Fruit fly (Drosophila melanogaster) whole organism, embryonic: ENCODE measurements around the gene yl.

Experiments used
- CG10209 ChIP-seq: fragments of 200-800 bp; sonication (Bioruptor generic); optimal IDR thresholded peaks from 3 replicates; lab custom pipeline; 2017; ENCODE audit warnings: missing biosample characterization, mild to moderate bottlenecking, missing genetic modification characterization, missing genetic modification reagents
- CG10274 ChIP-seq: fragments of 200-800 bp; sonication (Bioruptor generic); optimal IDR thresholded peaks from 3 replicates; lab custom pipeline; 2017; ENCODE audit warnings: missing biosample characterization, mild to moderate bottlenecking, missing genetic modification characterization
- CG10979 ChIP-seq: fragments of 200-800 bp; sonication (Bioruptor generic); optimal IDR thresholded peaks from 2 replicates; lab custom pipeline; 2018; ENCODE audit warnings: missing biosample characterization, mild to moderate bottlenecking, missing genetic modification characterization, moderate library complexity
- CG11504 ChIP-seq: fragments of 200-800 bp; sonication (Bioruptor generic); optimal IDR thresholded peaks from 3 replicates; lab custom pipeline; 2019; ENCODE audit warnings: missing biosample characterization, mild to moderate bottlenecking, missing genetic modification characterization, moderate library complexity
- CG11723 ChIP-seq: fragments of 200-800 bp; sonication (Bioruptor generic); optimal IDR thresholded peaks from 2 replicates; lab custom pipeline; 2017; ENCODE audit warnings: missing biosample characterization, mild to moderate bottlenecking, missing genetic modification characterization
- CG12659 ChIP-seq: fragments of 200-800 bp; sonication (Bioruptor generic); optimal IDR thresholded peaks from 3 replicates; lab custom pipeline; 2017; ENCODE audit warnings: mild to moderate bottlenecking, missing biosample characterization, missing genetic modification reagents, missing genetic modification characterization
- CG14710 ChIP-seq: fragments of 200-800 bp; sonication (Bioruptor generic); optimal IDR thresholded peaks from 3 replicates; lab custom pipeline; 2019; ENCODE audit warnings: missing biosample characterization, mild to moderate bottlenecking, missing genetic modification characterization, moderate library complexity
- CG14965 ChIP-seq: fragments of 200-800 bp; sonication (Bioruptor generic); optimal IDR thresholded peaks from 2 replicates; lab custom pipeline; 2016; ENCODE audit warnings: missing biosample characterization, missing genetic modification characterization, borderline replicate concordance
- CG15514 ChIP-seq: fragments of 200-800 bp; sonication (Bioruptor generic); optimal IDR thresholded peaks from 3 replicates; lab custom pipeline; 2017; ENCODE audit warnings: missing biosample characterization, missing genetic modification characterization, mild to moderate bottlenecking, moderate library complexity, missing genetic modification reagents
- CG17912 ChIP-seq: fragments of 200-800 bp; sonication (Bioruptor generic); optimal IDR thresholded peaks from 2 replicates; lab custom pipeline; 2018; ENCODE audit warnings: missing biosample characterization, mild to moderate bottlenecking, missing genetic modification characterization
- CG18476 ChIP-seq: fragments of 200-800 bp; sonication (Bioruptor generic); optimal IDR thresholded peaks from 2 replicates; lab custom pipeline; 2016; ENCODE audit warnings: missing biosample characterization, mild to moderate bottlenecking, missing genetic modification characterization
- CG2120 ChIP-seq: fragments of 200-800 bp; sonication (Bioruptor generic); optimal IDR thresholded peaks from 3 replicates; lab custom pipeline; 2016; ENCODE audit warnings: missing biosample characterization, missing genetic modification characterization
- CG31441 ChIP-seq: fragments of 200-800 bp; sonication (Bioruptor generic); IDR thresholded peaks from 2 replicates; pipeline ENCODE4 v1.3.6; 2022; ENCODE audit warnings: missing biosample characterization, missing genetic modification characterization
- CG3281 ChIP-seq: fragments of 200-800 bp; sonication (Bioruptor generic); optimal IDR thresholded peaks from 3 replicates; lab custom pipeline; 2017; ENCODE audit warnings: missing biosample characterization, mild to moderate bottlenecking, missing genetic modification characterization
- CG3407 ChIP-seq: fragments of 200-800 bp; sonication (Bioruptor generic); optimal IDR thresholded peaks from 2 replicates; lab custom pipeline; 2018; ENCODE audit warnings: missing biosample characterization, mild to moderate bottlenecking, missing genetic modification characterization
- CG34376 ChIP-seq: fragments of 200-800 bp; sonication (Bioruptor generic); optimal IDR thresholded peaks from 2 replicates; lab custom pipeline; 2018; ENCODE audit warnings: missing biosample characterization, mild to moderate bottlenecking, missing genetic modification characterization
- CG4424 ChIP-seq: fragments of 200-800 bp; sonication (Bioruptor generic); optimal IDR thresholded peaks from 3 replicates; lab custom pipeline; 2016; ENCODE audit warnings: missing biosample characterization, missing genetic modification characterization
- CG4820 ChIP-seq: fragments of 200-800 bp; sonication (Bioruptor generic); optimal IDR thresholded peaks from 3 replicates; lab custom pipeline; 2016; ENCODE audit warnings: missing biosample characterization, missing genetic modification characterization
- CG5180 ChIP-seq: fragments of 200-800 bp; sonication (Bioruptor generic); optimal IDR thresholded peaks from 3 replicates; lab custom pipeline; 2017; ENCODE audit warnings: missing biosample characterization, missing genetic modification characterization, mild to moderate bottlenecking, moderate library complexity, missing genetic modification reagents
- CG5245 ChIP-seq: fragments of 200-800 bp; sonication (Bioruptor generic); optimal IDR thresholded peaks from 3 replicates; lab custom pipeline; 2016; ENCODE audit warnings: missing biosample characterization, missing genetic modification characterization
- CG6689 ChIP-seq: fragments of 200-800 bp; sonication (Bioruptor generic); IDR thresholded peaks from 2 replicates; pipeline ENCODE4 v1.3.6; 2022; ENCODE audit warnings: missing biosample characterization, missing genetic modification characterization
- CG7928 ChIP-seq: fragments of 200-800 bp; sonication (Bioruptor generic); optimal IDR thresholded peaks from 2 replicates; lab custom pipeline; 2017; ENCODE audit warnings: missing biosample characterization, mild to moderate bottlenecking, missing genetic modification characterization
- CG9609 ChIP-seq: fragments of 200-800 bp; sonication (Bioruptor generic); optimal IDR thresholded peaks from 3 replicates; lab custom pipeline; 2016; ENCODE audit warnings: missing biosample characterization, missing genetic modification characterization
- CG9932 ChIP-seq: fragments of 200-800 bp; sonication (Bioruptor generic); IDR thresholded peaks from 2 replicates; pipeline ENCODE4 v1.3.6; 2022; ENCODE audit warnings: missing biosample characterization, missing genetic modification characterization
- D ChIP-seq, 2 experiments: fragments of 200-800 bp in 1 of 2; fragments of >200 bp in 1 of 2; sonication (Bioruptor generic) in 1 of 2; optimal IDR thresholded peaks; 2 replicates in 1 of 2; 3 replicates in 1 of 2; lab custom pipeline; 2017; ENCODE audit warnings: mild to moderate bottlenecking in 1 of 2, missing biosample characterization in 1 of 2, missing genetic modification characterization in 1 of 2, missing genetic modification reagents in 1 of 2
- Dp ChIP-seq: fragments of 200-800 bp; sonication (Bioruptor generic); optimal IDR thresholded peaks from 2 replicates; lab custom pipeline; 2018; ENCODE audit warnings: missing biosample characterization, mild to moderate bottlenecking, missing genetic modification characterization, moderate library complexity
- E2f2 ChIP-seq: fragments of 200-800 bp; sonication (Bioruptor generic); IDR thresholded peaks from 2 replicates; pipeline ENCODE4 v1.3.6; 2022; ENCODE audit warnings: missing biosample characterization, missing genetic modification characterization
- Fer2 ChIP-seq: fragments of 200-800 bp; sonication (Bioruptor generic); optimal IDR thresholded peaks from 2 replicates; lab custom pipeline; 2018; ENCODE audit warnings: missing biosample characterization, mild to moderate bottlenecking, missing genetic modification characterization, moderate library complexity
- Hmx ChIP-seq: fragments of 200-800 bp; sonication (Bioruptor generic); optimal IDR thresholded peaks from 2 replicates; lab custom pipeline; 2016; ENCODE audit warnings: missing biosample characterization, missing genetic modification characterization
- Kr ChIP-seq: fragments of 200-800 bp; sonication (Bioruptor generic); optimal IDR thresholded peaks from 2 replicates; lab custom pipeline; 2017; ENCODE audit warnings: missing biosample characterization, mild to moderate bottlenecking, missing genetic modification characterization
- Med ChIP-seq: fragments of 200-800 bp; sonication (Bioruptor generic); peaks from one replicate; lab custom pipeline; 2016; ENCODE audit warnings: missing biosample characterization, missing genetic modification characterization, mild to moderate bottlenecking, inconsistent platforms, moderate library complexity
- Meics ChIP-seq: fragments of 200-800 bp; sonication (Bioruptor generic); optimal IDR thresholded peaks from 2 replicates; lab custom pipeline; 2017; ENCODE audit warnings: missing biosample characterization, mild to moderate bottlenecking, missing genetic modification characterization
- Mes4 ChIP-seq: fragments of 200-800 bp; sonication (Bioruptor generic); optimal IDR thresholded peaks from 2 replicates; lab custom pipeline; 2016; ENCODE audit warnings: missing biosample characterization, missing genetic modification characterization
- Neu2 ChIP-seq: fragments of 200-800 bp; sonication (Bioruptor generic); optimal IDR thresholded peaks from 3 replicates; lab custom pipeline; 2016; ENCODE audit warnings: missing biosample characterization, missing genetic modification characterization, borderline replicate concordance
- Ravus ChIP-seq: fragments of 200-800 bp; sonication (Bioruptor generic); IDR thresholded peaks from 2 replicates; pipeline ENCODE4 v1.3.6; 2022; ENCODE audit warnings: missing biosample characterization, missing genetic modification characterization
- TFAM ChIP-seq: fragments of 200-800 bp; sonication (Bioruptor generic); optimal IDR thresholded peaks from 2 replicates; lab custom pipeline; 2017; ENCODE audit warnings: missing biosample characterization, missing genetic modification characterization, inconsistent platforms
- Tbp ChIP-seq: fragments of >200 bp; optimal IDR thresholded peaks from 2 replicates; lab custom pipeline; 2018; ENCODE audit warnings: missing biosample characterization, missing genetic modification characterization
- ash1 ChIP-seq: fragments of 200-800 bp; sonication (Bioruptor generic); optimal IDR thresholded peaks from 2 replicates; lab custom pipeline; 2018; ENCODE audit warnings: missing biosample characterization, mild to moderate bottlenecking, missing genetic modification characterization
- disco-r ChIP-seq: fragments of 200-800 bp; sonication (Bioruptor generic); optimal IDR thresholded peaks from 2 replicates; lab custom pipeline; 2016; ENCODE audit warnings: missing biosample characterization, missing genetic modification characterization
- fru ChIP-seq: fragments of >200 bp; optimal IDR thresholded peaks from 2 replicates; lab custom pipeline; 2017
- grn ChIP-seq: fragments of 200-800 bp; sonication (Bioruptor generic); optimal IDR thresholded peaks from 3 replicates; lab custom pipeline; 2017; ENCODE audit warnings: missing biosample characterization, missing genetic modification characterization
- jigr1 ChIP-seq: fragments of 200-800 bp; sonication (Bioruptor generic); IDR thresholded peaks from 3 replicates; pipeline ENCODE4 v1.3.6; 2022; ENCODE audit warnings: missing biosample characterization, missing genetic modification characterization
- nerfin-1 ChIP-seq: fragments of 200-800 bp; sonication (Bioruptor generic); optimal IDR thresholded peaks from 3 replicates; lab custom pipeline; 2019; ENCODE audit warnings: missing biosample characterization, mild to moderate bottlenecking, missing genetic modification characterization, moderate library complexity
- pan ChIP-seq, 4 experiments: fragments of >200 bp in 3 of 4; fragments of 200-800 bp in 1 of 4; sonication (Bioruptor generic) in 1 of 4; optimal IDR thresholded peaks in 3 of 4; IDR thresholded peaks in 1 of 4; 2 replicates each; pipeline versions ENCODE4 v1.3.6 to Lab custom; 2017 to 2022; ENCODE audit warnings: missing biosample characterization in 2 of 4, missing genetic modification characterization in 2 of 4, mixed read lengths in 1 of 4
- pb ChIP-seq: fragments of 200-800 bp; sonication (Bioruptor generic); optimal IDR thresholded peaks from 3 replicates; lab custom pipeline; 2016; ENCODE audit warnings: missing biosample characterization, missing genetic modification characterization
- pho ChIP-seq: fragments of 200-800 bp; sonication (Bioruptor generic); optimal IDR thresholded peaks from 2 replicates; lab custom pipeline; 2016; ENCODE audit warnings: missing biosample characterization, missing genetic modification characterization
- salm ChIP-seq: fragments of 200-800 bp; sonication (Bioruptor generic); optimal IDR thresholded peaks from 2 replicates; lab custom pipeline; 2018; ENCODE audit warnings: missing biosample characterization, mild to moderate bottlenecking, missing genetic modification characterization
- tna ChIP-seq: fragments of 200-800 bp; sonication (Bioruptor generic); IDR thresholded peaks from 2 replicates; pipeline ENCODE4 v1.3.6; 2022; ENCODE audit warnings: missing biosample characterization, missing genetic modification characterization; ENCODE audit not compliant: partially characterized antibody
- zfh1 ChIP-seq: fragments of 200-800 bp; sonication (Bioruptor generic); IDR thresholded peaks from 3 replicates; pipeline ENCODE4 v1.3.6; 2022; ENCODE audit warnings: missing biosample characterization, missing genetic modification characterization

Gene yl

dm6 chrX:14218045-14218483 lies 25.1 kb downstream of the yl start (continued):
- TF ChIP-seq CG18476 (peak; percentile 79), nerfin-1 (peak; percentile 75), E2f2 (GFP tag; lab: Robert Waterston, UW) (peak; percentile 61), CG10979 (tag; lab: Kevin White, UChicago) (peak; percentile 92), Meics (GFP tag; lab: Kevin White, UChicago) (peak; percentile 87), fru (no peak), CG11504 (tag; lab: Kevin White, UChicago) (peak; percentile 93), CG9932 (peak; percentile 85), CG31441 (GFP tag; lab: Robert Waterston, UW) (peak; percentile 96), CG2120 (peak; percentile 88), CG14965 (GFP tag; lab: Kevin White, UChicago) (no peak), CG11723 (GFP tag; lab: Kevin White, UChicago) (peak; percentile 76), Mes4 (peak; percentile 55), CG7928 (peak; percentile 41), CG12659 (GFP tag; lab: Kevin White, UChicago) (peak; percentile 89), pb (GFP tag; lab: Kevin White, UChicago) (no peak), CG14710 (tag; lab: Kevin White, UChicago) (peak; percentile 87), grn (GFP tag; lab: Kevin White, UChicago) (peak; percentile 33), pho (peak; percentile 45), Dp (GFP tag; lab: Kevin White, UChicago) (no peak), pan (optimal IDR thresholded peaks at IDR 0.05; lab: Kevin White, UChicago) (no peak), pan (GFP tag; optimal IDR thresholded peaks at IDR 0.05 in 1 of 2, IDR thresholded peaks at IDR 0.05 in 1 of 2) (peak in 1 of 2 experiments; percentile 93), CG3281 (GFP tag; lab: Kevin White, UChicago) (peak; percentile 88), Kr (GFP tag; lab: Kevin White, UChicago) (no peak), CG9609 (GFP tag; lab: Kevin White, UChicago) (peak; percentile 70), CG3407 (GFP tag; lab: Kevin White, UChicago) (peak; percentile 80), D (optimal IDR thresholded peaks at IDR 0.05; lab: Kevin White, UChicago) (no peak), D (GFP tag; optimal IDR thresholded peaks at IDR 0.05; lab: Kevin White, UChicago) (peak; percentile 78), CG15514 (GFP tag; lab: Kevin White, UChicago) (peak; percentile 75), Ravus (GFP tag; lab: Robert Waterston, UW) (peak; percentile 64), CG17912 (GFP tag; lab: Kevin White, UChicago) (no peak), ash1 (GFP tag; lab: Kevin White, UChicago) (no peak), CG10274 (GFP tag; lab: Kevin White, UChicago) (peak; percentile 53), CG4820 (GFP tag; lab: Kevin White, UChicago) (peak; percentile 82), Hmx (peak; percentile 26), jigr1 (GFP tag; lab: Robert Waterston, UW) (0 out of 3 replicates have a peak, but pooled peaks have one; percentile 44), zfh1 (peak; percentile 90), CG4424 (GFP tag; lab: Kevin White, UChicago) (peak; percentile 91), Neu2 (GFP tag; lab: Kevin White, UChicago) (no peak), TFAM (no peak), disco-r (GFP tag; lab: Kevin White, UChicago) (peak; percentile 39), CG5180 (GFP tag; lab: Kevin White, UChicago) (peak; percentile 53), CG6689 (peak; percentile 89), Med (GFP tag; lab: Kevin White, UChicago) (peak; percentile 94), CG5245 (GFP tag; lab: Kevin White, UChicago) (peak; percentile 79), Tbp (GFP tag; lab: Kevin White, UChicago) (no peak), Fer2 (peak; percentile 71), CG10209 (peak; percentile 87), tna (no peak), CG34376 (GFP tag; lab: Kevin White, UChicago) (peak; percentile 50), salm (tag; lab: Kevin White, UChicago) (peak; percentile 86)
